Fruit fly (Drosophila melanogaster): ENCODE data around the gene vari.

vari gene

dm6 chr2L:20807617-20808509 lies 11.0 kb upstream of the vari start:
- TF ChIP-seq CG8159 (tag; optimal IDR thresholded peaks at IDR 0.05) (peak; percentile 63), CG32121 (GFP tag; IDR thresholded peaks at IDR 0.05) (peak; percentile 42), CG9948 (tag; optimal IDR thresholded peaks at IDR 0.05) (peak; percentile 30), CG17806 (tag; optimal IDR thresholded peaks at IDR 0.05) (peak; percentile 14), CG14655 (GFP tag; optimal IDR thresholded peaks at IDR 0.05) (peak; percentile 27), Snoo (tag; optimal IDR thresholded peaks at IDR 0.05) (peak; percentile 3), Pif1B (GFP tag; optimal IDR thresholded peaks at IDR 0.05) (no peak), CG15710 (tag; optimal IDR thresholded peaks at IDR 0.05) (peak; percentile 25), CG4496 (GFP tag; IDR thresholded peaks at IDR 0.05) (0 out of 3 replicates have a peak, but pooled peaks have one; percentile 8), CG12605 (GFP tag; IDR thresholded peaks at IDR 0.05) (0 out of 2 replicates have a peak, but pooled peaks have one; percentile 27), fd96Ca (GFP tag; IDR thresholded peaks at IDR 0.05) (no peak), gl (tag; optimal IDR thresholded peaks at IDR 0.05) (no peak), Ets98B (GFP tag; IDR thresholded peaks at IDR 0.05) (peak; percentile 10; the same call in 1 of the 2 replicates)

dm6 chr2L:20806619-20807018 lies 9.8 kb upstream of the vari start:
- no peak for TF ChIP-seq CG14655 (GFP tag; optimal IDR thresholded peaks at IDR 0.05)
- TF ChIP-seq CG17806 (tag; optimal IDR thresholded peaks at IDR 0.05) = no peak
- TF ChIP-seq CG32121 (GFP tag; IDR thresholded peaks at IDR 0.05) = no peak
- no peak for TF ChIP-seq CG15710 (tag; optimal IDR thresholded peaks at IDR 0.05)
- TF ChIP-seq CG8301 (tag; optimal IDR thresholded peaks at IDR 0.05) = no peak
- no peak for TF ChIP-seq rn (GFP tag; IDR thresholded peaks at IDR 0.05)
- TF ChIP-seq CG13204 (GFP tag; optimal IDR thresholded peaks at IDR 0.05) = no peak
- no peak for TF ChIP-seq CG10348 (GFP tag; IDR thresholded peaks at IDR 0.05)

DNA sequence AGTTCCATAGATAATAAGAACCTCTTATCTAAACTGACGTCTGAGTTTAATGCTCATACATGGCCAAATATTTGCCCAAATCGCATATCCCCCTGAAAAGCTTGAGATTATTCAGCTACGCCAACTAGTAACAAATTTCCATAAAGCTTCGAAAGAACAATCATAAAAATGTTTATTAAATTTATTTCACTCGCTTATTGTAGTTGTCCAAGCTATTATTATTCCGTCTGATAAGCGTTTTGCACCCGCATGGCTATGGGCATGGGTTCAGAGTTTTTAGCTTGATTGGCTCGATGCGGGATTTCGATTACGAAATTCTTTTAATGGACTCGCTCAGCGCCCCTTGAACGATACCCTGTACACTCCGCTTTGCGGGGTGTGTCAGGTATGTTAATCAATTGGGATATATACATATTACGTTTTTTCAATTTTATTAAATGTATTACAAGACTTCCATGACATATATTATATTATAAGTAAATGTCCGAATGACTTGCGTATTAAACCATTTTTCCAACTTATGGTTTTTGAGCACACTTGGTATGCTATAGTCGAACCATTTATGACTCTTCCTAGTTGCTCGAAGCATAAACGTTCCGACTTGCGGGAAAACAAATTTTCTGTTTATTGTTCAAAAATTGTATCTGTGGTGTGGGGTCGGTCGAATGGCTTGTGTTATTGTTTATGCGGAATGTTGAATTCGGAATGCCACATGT lies 8.9 kb upstream of the vari start:
- TF ChIP-seq rn (GFP tag; IDR thresholded peaks at IDR 0.05) (no peak), CG13204 (GFP tag; optimal IDR thresholded peaks at IDR 0.05) (no peak), CG8301 (tag; optimal IDR thresholded peaks at IDR 0.05) (peak; percentile 46), CG10348 (GFP tag; IDR thresholded peaks at IDR 0.05) (no peak), CG14655 (GFP tag; optimal IDR thresholded peaks at IDR 0.05) (peak; percentile 61), CG34367 (tag; optimal IDR thresholded peaks at IDR 0.05) (peak; percentile 54), CG32121 (GFP tag; IDR thresholded peaks at IDR 0.05) (peak; percentile 82), Pif1B (GFP tag; optimal IDR thresholded peaks at IDR 0.05) (peak; percentile 72), Pif1A (GFP tag; optimal IDR thresholded peaks at IDR 0.05) (peak; percentile 60), D1 (tag; optimal IDR thresholded peaks at IDR 0.05) (peak; percentile 32), CG4496 (GFP tag; IDR thresholded peaks at IDR 0.05) (peak; percentile 77), EcR (GFP tag; optimal IDR thresholded peaks at IDR 0.05) (no peak), CG17806 (tag; optimal IDR thresholded peaks at IDR 0.05) (peak; percentile 61), CG15710 (tag; optimal IDR thresholded peaks at IDR 0.05) (peak; percentile 63), Snoo (tag; optimal IDR thresholded peaks at IDR 0.05) (peak; percentile 68), CG9948 (tag; optimal IDR thresholded peaks at IDR 0.05) (peak; percentile 50), CG8159 (tag; optimal IDR thresholded peaks at IDR 0.05) (peak; percentile 70), fd96Ca (GFP tag; IDR thresholded peaks at IDR 0.05) (peak; percentile 71), CG12605 (GFP tag; IDR thresholded peaks at IDR 0.05) (0 out of 2 replicates have a peak, but pooled peaks have one; percentile 26), gl (tag; optimal IDR thresholded peaks at IDR 0.05) (no peak), Ets98B (GFP tag; IDR thresholded peaks at IDR 0.05) (peak; percentile 82)

- TF ChIP-seq CG13204 (GFP tag; optimal IDR thresholded peaks at IDR 0.05) = no peak
- peak; percentile 29; the same call in 1 of the 2 replicates for TF ChIP-seq CG12605 (GFP tag; IDR thresholded peaks at IDR 0.05)
- TF ChIP-seq CG4496 (GFP tag; IDR thresholded peaks at IDR 0.05) = 0 out of 3 replicates have a peak, but pooled peaks have one; percentile 48
- TF ChIP-seq CG10348 (GFP tag; IDR thresholded peaks at IDR 0.05) = no peak
Observed at dm6 chr2L:20803733-20804164, 6.9 kb upstream of the vari start.

DNA sequence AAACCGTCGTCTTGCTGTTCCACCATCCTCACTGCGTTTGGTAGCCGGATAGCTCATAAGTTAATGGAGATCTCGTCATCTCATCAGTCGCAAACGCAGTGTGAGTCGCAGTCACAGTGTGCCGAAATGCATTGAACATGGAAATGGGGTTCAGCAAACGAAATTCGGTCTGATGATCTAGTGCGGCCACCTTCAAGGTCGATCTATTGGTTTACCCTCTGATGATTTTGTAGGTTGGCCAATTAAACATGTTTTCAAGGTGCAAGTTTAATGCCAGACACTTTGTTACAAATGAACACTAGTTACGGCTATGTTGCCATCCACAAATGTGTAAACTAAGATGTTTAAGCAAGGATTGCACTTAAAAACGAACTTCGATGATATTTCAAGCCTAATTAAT lies 6.0 kb upstream of the vari start:
- TF ChIP-seq rn (GFP tag; IDR thresholded peaks at IDR 0.05) (0 out of 2 replicates have a peak, but pooled peaks have one; percentile 17), CG4496 (GFP tag; IDR thresholded peaks at IDR 0.05) (peak; percentile 59; the same call in 1 of the 3 replicates), CG13204 (GFP tag; optimal IDR thresholded peaks at IDR 0.05) (no peak), CG8301 (tag; optimal IDR thresholded peaks at IDR 0.05) (no peak), D1 (tag; optimal IDR thresholded peaks at IDR 0.05) (no peak), CG9948 (tag; optimal IDR thresholded peaks at IDR 0.05) (peak; percentile 6), gl (tag; optimal IDR thresholded peaks at IDR 0.05) (no peak), fd96Ca (GFP tag; IDR thresholded peaks at IDR 0.05) (peak; percentile 48; the same call in 1 of the 3 replicates), CG34367 (tag; optimal IDR thresholded peaks at IDR 0.05) (no peak), CG14655 (GFP tag; optimal IDR thresholded peaks at IDR 0.05) (peak; percentile 6)

All from whole organism, pupa.